Worm (Caenorhabditis elegans): ENCODE results near the gene B0238.12.

DNA sequence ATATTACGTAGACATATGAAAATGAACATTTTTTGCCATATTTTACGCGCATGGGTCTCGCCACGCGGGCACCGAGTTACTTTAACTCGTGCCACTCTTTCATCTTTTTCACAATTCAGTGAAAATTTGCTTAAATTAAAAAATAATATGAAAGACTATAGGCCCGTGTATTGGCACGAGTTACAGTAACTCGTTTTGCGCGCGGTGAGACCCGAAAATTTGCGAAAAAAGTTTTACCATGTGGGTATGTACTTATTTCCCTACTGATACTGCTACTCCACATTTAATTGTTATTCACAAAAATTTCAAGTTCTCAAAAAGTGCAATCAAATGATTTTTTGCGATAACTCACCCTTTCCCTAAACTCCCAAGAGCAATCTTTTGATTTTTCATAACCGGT is 32.1 kb downstream of the B0238.12 start:
- no peak for TF ChIP-seq D1046.2 (GFP tag; IDR thresholded peaks at IDR 0.05)
- TF ChIP-seq lin-15B (tag; optimal IDR thresholded peaks at IDR 0.05), result no peak
